Worm (Caenorhabditis elegans) whole organism, young adult: Measurements from ENCODE around the gene Y60C6A.2.

ENCODE experiments used
- B0336.3 ChIP-seq: fragments of 200-800 bp; sonication (Bioruptor generic); IDR thresholded peaks from 2 replicates; pipeline ENCODE4 v1.3.6; 2022; ENCODE audit warnings: missing genetic modification characterization, missing compliant biosample characterization
- C17E4.6 ChIP-seq: fragments of 200-800 bp; sonication (Bioruptor generic); IDR thresholded peaks from 2 replicates; pipeline ENCODE4 v1.3.6; 2022; ENCODE audit warnings: missing genetic modification reagents, missing genetic modification characterization, missing compliant biosample characterization
- F37B4.10 ChIP-seq: fragments of 200-800 bp; sonication (Bioruptor generic); IDR thresholded peaks from 2 replicates; pipeline ENCODE4 v1.3.6; 2022; ENCODE audit warnings: missing genetic modification characterization, missing compliant biosample characterization
- F49E8.2 ChIP-seq: sonication (generic microtip); optimal IDR thresholded peaks from 3 replicates; lab custom pipeline; 2017; ENCODE audit warnings: missing genetic modification characterization, mild to moderate bottlenecking, missing compliant biosample characterization, antibody characterized with exemption, moderate library complexity; ENCODE audit not compliant: insufficient read depth
- F57C9.4 ChIP-seq: sonication (generic microtip); optimal IDR thresholded peaks from 2 replicates; lab custom pipeline; 2017; ENCODE audit warnings: mild to moderate bottlenecking, missing genetic modification characterization, missing compliant biosample characterization
- T07F8.4 ChIP-seq: sonication (generic microtip); optimal IDR thresholded peaks from 2 replicates; lab custom pipeline; 2016; ENCODE audit warnings: mild to moderate bottlenecking, missing genetic modification characterization, moderate library complexity, missing compliant biosample characterization
- Y53F4B.3 ChIP-seq: fragments of 200-800 bp; sonication (Bioruptor generic); IDR thresholded peaks from 2 replicates; pipeline ENCODE4 v1.3.6; 2022; ENCODE audit warnings: missing genetic modification reagents, missing genetic modification characterization, missing compliant biosample characterization
- Y53G8AR.9 ChIP-seq: fragments of 200-800 bp; sonication (Bioruptor generic); conservative IDR thresholded peaks from 2 replicates; pipeline ENCODE4 v1.3.6; 2022; ENCODE audit warnings: missing genetic modification reagents, missing genetic modification characterization, missing compliant biosample characterization
- Y79H2A.3 ChIP-seq: fragments of 200-800 bp; sonication (Bioruptor generic); conservative IDR thresholded peaks from 2 replicates; pipeline ENCODE4 v1.3.6; 2022; ENCODE audit warnings: missing genetic modification reagents, missing genetic modification characterization, missing compliant biosample characterization
- attf-3 ChIP-seq: fragments of 200-800 bp; sonication (Bioruptor generic); conservative IDR thresholded peaks from 2 replicates; pipeline ENCODE4 v1.3.6; 2022; ENCODE audit warnings: missing genetic modification reagents, missing genetic modification characterization, missing compliant biosample characterization
- cebp-2 ChIP-seq: fragments of 200-800 bp; sonication (Bioruptor generic); IDR thresholded peaks from 2 replicates; pipeline ENCODE4 v1.3.6; 2022; ENCODE audit warnings: missing genetic modification characterization, missing compliant biosample characterization
- ceh-100 ChIP-seq: fragments of 200-800 bp; sonication (Bioruptor generic); IDR thresholded peaks from 2 replicates; pipeline ENCODE4 v1.3.6; 2022; ENCODE audit warnings: missing genetic modification reagents, missing genetic modification characterization, missing compliant biosample characterization
- ceh-79 ChIP-seq: sonication (generic microtip); optimal IDR thresholded peaks from 2 replicates; lab custom pipeline; 2017; ENCODE audit warnings: mild to moderate bottlenecking, missing genetic modification characterization, missing compliant biosample characterization
- dpl-1 ChIP-seq: fragments of 150-350 bp; optimal IDR thresholded peaks from 2 replicates; lab custom pipeline; 2014; ENCODE audit warnings: missing biosample characterization, missing genetic modification reagents, missing genetic modification characterization
- egl-44 ChIP-seq: fragments of 200-800 bp; sonication (Bioruptor generic); IDR thresholded peaks from 2 replicates; pipeline ENCODE4 v1.3.6; 2022; ENCODE audit warnings: missing genetic modification reagents, missing genetic modification characterization, missing compliant biosample characterization
- egrh-3 ChIP-seq: fragments of 200-800 bp; sonication (Bioruptor generic); IDR thresholded peaks from 2 replicates; pipeline ENCODE4 v1.3.6; 2022; ENCODE audit warnings: missing genetic modification reagents, missing genetic modification characterization, missing compliant biosample characterization
- ekl-4 ChIP-seq: fragments of 200-800 bp; sonication (Bioruptor generic); IDR thresholded peaks from 2 replicates; pipeline ENCODE4 v1.3.6; 2022; ENCODE audit warnings: missing genetic modification reagents, missing genetic modification characterization, missing compliant biosample characterization
- him-1 ChIP-seq: sonication (generic microtip); optimal IDR thresholded peaks from 2 replicates; lab custom pipeline; 2016; ENCODE audit warnings: missing genotype, missing genetic modification reagents, missing genetic modification characterization, missing compliant biosample characterization
- hlh-12 ChIP-seq: sonication (generic microtip); optimal IDR thresholded peaks from 2 replicates; lab custom pipeline; 2016; ENCODE audit warnings: missing genetic modification characterization, missing compliant biosample characterization
- hmg-1.2 ChIP-seq: fragments of 200-800 bp; sonication (Bioruptor generic); IDR thresholded peaks from 2 replicates; pipeline ENCODE4 v1.3.6; 2022; ENCODE audit warnings: missing genetic modification reagents, missing genetic modification characterization, missing compliant biosample characterization
- hmg-20 ChIP-seq: fragments of 200-800 bp; sonication (Bioruptor generic); IDR thresholded peaks from 2 replicates; pipeline ENCODE4 v1.3.6; 2022; ENCODE audit warnings: missing genetic modification reagents, missing genetic modification characterization, missing compliant biosample characterization
- let-526 ChIP-seq: fragments of 200-800 bp; sonication (Bioruptor generic); IDR thresholded peaks from 2 replicates; pipeline ENCODE4 v1.3.6; 2022; ENCODE audit warnings: missing genetic modification reagents, missing genetic modification characterization, missing compliant biosample characterization
- let-607 ChIP-seq, 2 experiments: fragments of 200-800 bp in 1 of 2; sonication (Bioruptor generic) in 1 of 2; sonication (generic microtip) in 1 of 2; optimal IDR thresholded peaks; 2 replicates each; lab custom pipeline; 2016 to 2018; ENCODE audit warnings: mild to moderate bottlenecking in 2 of 2, missing compliant biosample characterization in 2 of 2, missing genetic modification characterization in 2 of 2, moderate library complexity in 2 of 2, missing genotype in 1 of 2
- lin-26 ChIP-seq: fragments of 200-800 bp; sonication (Bioruptor generic); IDR thresholded peaks from 2 replicates; pipeline ENCODE4 v1.3.6; 2022; ENCODE audit warnings: missing genetic modification reagents, missing genetic modification characterization, missing compliant biosample characterization
- lin-35 ChIP-seq, 3 experiments: fragments of 150-350 bp in 2 of 3; sonication (generic microtip) in 1 of 3; optimal IDR thresholded peaks; 2 replicates each; lab custom pipeline; 2014 to 2018; ENCODE audit warnings: missing biosample characterization in 3 of 3, missing genetic modification characterization in 3 of 3, missing genetic modification reagents in 3 of 3
- lin-40 ChIP-seq: sonication (generic microtip); optimal IDR thresholded peaks from 2 replicates; lab custom pipeline; 2016; ENCODE audit warnings: missing genetic modification characterization, mild to moderate bottlenecking, missing compliant biosample characterization, missing genotype, missing genetic modification reagents
- lir-1 ChIP-seq: fragments of 200-800 bp; sonication (Bioruptor generic); conservative IDR thresholded peaks from 2 replicates; pipeline ENCODE4 v1.3.6; 2022; ENCODE audit warnings: missing genetic modification reagents, missing genetic modification characterization, missing compliant biosample characterization
- lsl-1 ChIP-seq: fragments of 200-800 bp; sonication (Bioruptor generic); optimal IDR thresholded peaks from 2 replicates; lab custom pipeline; 2018; ENCODE audit warnings: mild to moderate bottlenecking, missing genetic modification characterization, moderate library complexity, missing compliant biosample characterization
- madf-8 ChIP-seq: fragments of 200-800 bp; sonication (Bioruptor generic); conservative IDR thresholded peaks from 2 replicates; pipeline ENCODE4 v1.3.6; 2022; ENCODE audit warnings: missing genetic modification reagents, missing genetic modification characterization, missing compliant biosample characterization
- nfyb-1 ChIP-seq: fragments of 200-800 bp; sonication (Bioruptor generic); IDR thresholded peaks from 2 replicates; pipeline ENCODE4 v1.3.6; 2022; ENCODE audit warnings: missing genetic modification reagents, missing genetic modification characterization, missing compliant biosample characterization
- rcor-1 ChIP-seq: fragments of 200-800 bp; sonication (Bioruptor generic); IDR thresholded peaks from 2 replicates; pipeline ENCODE4 v1.3.6; 2022; ENCODE audit warnings: missing genetic modification reagents, missing genetic modification characterization, missing compliant biosample characterization
- rec-8 ChIP-seq, 2 experiments: sonication (generic microtip); optimal IDR thresholded peaks; 2 replicates each; lab custom pipeline; 2016; ENCODE audit warnings: mild to moderate bottlenecking in 2 of 2, missing genetic modification characterization in 2 of 2, missing genetic modification reagents in 2 of 2, missing genotype in 2 of 2, missing biosample characterization in 1 of 2, missing compliant biosample characterization in 1 of 2, moderate library complexity in 1 of 2
- rpc-1 ChIP-seq, 2 experiments: fragments of 150-350 bp in 1 of 2; sonication (generic microtip) in 1 of 2; optimal IDR thresholded peaks; 2 replicates each; lab custom pipeline; 2014 to 2018; ENCODE audit warnings: missing biosample characterization in 1 of 2, missing genetic modification characterization in 1 of 2, missing genetic modification reagents in 1 of 2, missing genotype in 1 of 2
- sea-2 ChIP-seq: fragments of 200-800 bp; sonication (Bioruptor generic); IDR thresholded peaks from 2 replicates; pipeline ENCODE4 v1.3.6; 2022; ENCODE audit warnings: missing genetic modification characterization, missing compliant biosample characterization
- sptf-2 ChIP-seq: fragments of 200-800 bp; sonication (Bioruptor generic); optimal IDR thresholded peaks from 2 replicates; lab custom pipeline; 2018; ENCODE audit warnings: mild to moderate bottlenecking, missing genetic modification characterization, missing compliant biosample characterization
- tbp1 ChIP-seq: fragments of 200-800 bp; sonication (Bioruptor generic); optimal IDR thresholded peaks from 2 replicates; lab custom pipeline; 2018; ENCODE audit warnings: mild to moderate bottlenecking, missing genetic modification characterization, missing compliant biosample characterization
- tlf-1 ChIP-seq: fragments of 200-800 bp; sonication (Bioruptor generic); optimal IDR thresholded peaks from 2 replicates; lab custom pipeline; 2018; ENCODE audit warnings: mild to moderate bottlenecking, missing genetic modification characterization, missing compliant biosample characterization
- xnd-1 ChIP-seq: sonication (generic microtip); optimal IDR thresholded peaks from 2 replicates; lab custom pipeline; 2016; ENCODE audit warnings: missing genotype, missing genetic modification reagents, missing genetic modification characterization, missing compliant biosample characterization
- zim-3 ChIP-seq: sonication (generic microtip); optimal IDR thresholded peaks from 2 replicates; lab custom pipeline; 2017; ENCODE audit warnings: mild to moderate bottlenecking, missing genetic modification characterization, moderate library complexity, missing compliant biosample characterization
- ztf-25 ChIP-seq: fragments of 200-800 bp; sonication (Bioruptor generic); IDR thresholded peaks from 2 replicates; pipeline ENCODE4 v1.3.6; 2022; ENCODE audit warnings: missing genetic modification reagents, missing genetic modification characterization, missing compliant biosample characterization
- ztf-28 ChIP-seq: fragments of 200-800 bp; sonication (Bioruptor generic); IDR thresholded peaks from 2 replicates; pipeline ENCODE4 v1.3.6; 2022; ENCODE audit warnings: missing genetic modification reagents, missing genetic modification characterization, missing compliant biosample characterization
- ztf-3 ChIP-seq: fragments of 200-800 bp; sonication (Bioruptor generic); optimal IDR thresholded peaks from 2 replicates; lab custom pipeline; 2018; ENCODE audit warnings: mild to moderate bottlenecking, missing genetic modification characterization, missing compliant biosample characterization
- ztf-6 ChIP-seq: fragments of 200-800 bp; sonication (Bioruptor generic); IDR thresholded peaks from 2 replicates; pipeline ENCODE4 v1.3.6; 2022; ENCODE audit warnings: missing genetic modification reagents, missing genetic modification characterization, missing compliant biosample characterization

The Y60C6A.2 gene

ce11 chrV:4758019-4758418 lies 27.2 kb downstream of the Y60C6A.2 start:
- TF ChIP-seq lin-26 (GFP tag; lab: Robert Waterston, UW) (no peak), Y53F4B.3 (GFP tag; lab: Robert Waterston, UW) (no peak), Y53G8AR.9 (GFP tag; lab: Robert Waterston, UW) (0 out of 2 replicates have a peak, but pooled peaks have one; percentile 56), egrh-3 (GFP tag; lab: Robert Waterston, UW) (peak; percentile 39; the same call in 1 of the 2 replicates), C17E4.6 (GFP tag; lab: Robert Waterston, UW) (no peak), hmg-1.2 (GFP tag; lab: Robert Waterston, UW) (no peak), lin-40 (tag; lab: Kevin White, UChicago) (no peak), T07F8.4 (tag; lab: Kevin White, UChicago) (no peak), let-607 (tag; optimal IDR thresholded peaks at IDR 0.05; lab: Kevin White, UChicago) (no peak), tbp1 (GFP tag; lab: Kevin White, UChicago) (no peak), rec-8 (tag; optimal IDR thresholded peaks at IDR 0.05; lab: Kevin White, UChicago) (no peak), hmg-20 (GFP tag; lab: Robert Waterston, UW) (0 out of 2 replicates have a peak, but pooled peaks have one; percentile 14), ztf-25 (GFP tag; lab: Robert Waterston, UW) (no peak), ekl-4 (GFP tag; lab: Robert Waterston, UW) (no peak), tlf-1 (no peak), cebp-2 (no peak), hlh-12 (tag; lab: Kevin White, UChicago) (no peak), him-1 (no peak), madf-8 (GFP tag; lab: Robert Waterston, UW) (no peak), let-526 (no peak), ztf-6 (GFP tag; lab: Robert Waterston, UW) (no peak), ztf-3 (GFP tag; lab: Kevin White, UChicago) (no peak), F57C9.4 (tag; lab: Kevin White, UChicago) (no peak), sptf-2 (no peak), rpc-1 (optimal IDR thresholded peaks at IDR 0.05; lab: Kevin White, UChicago) (no peak), rpc-1 (tag; optimal IDR thresholded peaks at IDR 0.05; lab: Kevin White, UChicago) (no peak)

ce11 chrV:4755308-4756029 lies 29.8 kb downstream of the Y60C6A.2 start, which contains the start of gene pgl-3:
pgl-3 (plus strand) TSS chrV:4755979.
- TF ChIP-seq Y53G8AR.9 (GFP tag; lab: Robert Waterston, UW) (peak; percentile 76; the same call in 1 of the 2 replicates), ceh-100 (GFP tag; lab: Robert Waterston, UW) (no peak), xnd-1 (tag; lab: Kevin White, UChicago) (peak; percentile 42), nfyb-1 (GFP tag; lab: Robert Waterston, UW) (0 out of 2 replicates have a peak, but pooled peaks have one; percentile 10), lsl-1 (GFP tag; lab: Kevin White, UChicago) (peak; percentile 41), ceh-79 (tag; lab: Kevin White, UChicago) (no peak), Y79H2A.3 (GFP tag; lab: Robert Waterston, UW) (peak; percentile 99), sptf-2 (no peak), hlh-12 (tag; lab: Kevin White, UChicago) (no peak), Y53F4B.3 (GFP tag; lab: Robert Waterston, UW) (no peak), lin-35 (GFP tag; optimal IDR thresholded peaks at IDR 0.05; lab: Kevin White, UChicago) (no peak), hmg-20 (GFP tag; lab: Robert Waterston, UW) (no peak), hmg-1.2 (GFP tag; lab: Robert Waterston, UW) (peak; percentile 34), lir-1 (no peak), attf-3 (GFP tag; lab: Robert Waterston, UW) (no peak), him-1 (peak; percentile 46), dpl-1 (GFP tag; lab: Kevin White, UChicago) (peak; percentile 22), zim-3 (tag; lab: Kevin White, UChicago) (no peak), F37B4.10 (0 out of 2 replicates have a peak, but pooled peaks have one; percentile 19), ztf-28 (GFP tag; lab: Robert Waterston, UW) (no peak), lin-26 (GFP tag; lab: Robert Waterston, UW) (peak; percentile 60; the same call in 1 of the 2 replicates), F49E8.2 (tag; lab: Kevin White, UChicago) (peak; percentile 56), rcor-1 (no peak; the same call in 1 of the 2 replicates), egl-44 (GFP tag; lab: Robert Waterston, UW) (0 out of 2 replicates have a peak, but pooled peaks have one; percentile 54), B0336.3 (peak; percentile 48; the same call in 1 of the 2 replicates), sea-2 (GFP tag; lab: Robert Waterston, UW) (no peak)
